Fruit fly (Drosophila melanogaster) whole organism, adult: ENCODE data around the gene CG4066.

Experiments
- CG11617 ChIP-seq: fragments of 200-800 bp; sonication (Bioruptor generic); optimal IDR thresholded peaks from 2 replicates; lab custom pipeline; 2017; ENCODE audit warnings: mild to moderate bottlenecking, missing biosample characterization, missing genetic modification reagents, missing genetic modification characterization
- CG12768 ChIP-seq: fragments of 200-800 bp; sonication (Bioruptor generic); optimal IDR thresholded peaks from 2 replicates; lab custom pipeline; 2017; ENCODE audit warnings: missing biosample characterization, missing genetic modification characterization, mild to moderate bottlenecking, moderate library complexity, missing genetic modification reagents
- CG14711 ChIP-seq: fragments of 200-800 bp; sonication (Bioruptor generic); optimal IDR thresholded peaks from 2 replicates; lab custom pipeline; 2018; ENCODE audit warnings: missing biosample characterization, mild to moderate bottlenecking, missing genetic modification characterization, moderate library complexity
- CG1620 ChIP-seq: fragments of 200-800 bp; sonication (Bioruptor generic); optimal IDR thresholded peaks from 2 replicates; lab custom pipeline; 2016; ENCODE audit warnings: missing biosample characterization, missing genetic modification characterization
- CG5204 ChIP-seq: fragments of 200-800 bp; sonication (Bioruptor generic); optimal IDR thresholded peaks from 2 replicates; lab custom pipeline; 2016; ENCODE audit warnings: missing biosample characterization, missing genetic modification characterization
- CG7045 ChIP-seq: fragments of 200-800 bp; sonication (Bioruptor generic); optimal IDR thresholded peaks from 2 replicates; lab custom pipeline; 2017; ENCODE audit warnings: missing biosample characterization, mild to moderate bottlenecking, missing genetic modification characterization
- Clk ChIP-seq: fragments of 200-800 bp; sonication (Bioruptor generic); optimal IDR thresholded peaks from 2 replicates; lab custom pipeline; 2017; ENCODE audit warnings: missing biosample characterization, missing genetic modification characterization
- Crg-1 ChIP-seq: fragments of 200-800 bp; sonication (Bioruptor generic); optimal IDR thresholded peaks from 2 replicates; lab custom pipeline; 2016; ENCODE audit warnings: missing biosample characterization, missing genetic modification characterization
- bab1 ChIP-seq: fragments of 200-800 bp; sonication (Bioruptor generic); optimal IDR thresholded peaks from 3 replicates; lab custom pipeline; 2019; ENCODE audit warnings: missing biosample characterization, mild to moderate bottlenecking, missing genetic modification characterization, moderate library complexity
- cic ChIP-seq: fragments of 200-800 bp; sonication (Bioruptor generic); optimal IDR thresholded peaks from 2 replicates; lab custom pipeline; 2017; ENCODE audit warnings: missing biosample characterization, mild to moderate bottlenecking, missing genetic modification characterization, moderate library complexity
- kay ChIP-seq: fragments of 200-800 bp; sonication (Bioruptor generic); peaks from one replicate; lab custom pipeline; 2016; ENCODE audit warnings: missing biosample characterization, missing genetic modification characterization, borderline replicate concordance
- pad ChIP-seq: fragments of 200-800 bp; sonication (Bioruptor generic); optimal IDR thresholded peaks from 3 replicates; lab custom pipeline; 2017; ENCODE audit warnings: missing biosample characterization, missing genetic modification characterization, mild to moderate bottlenecking, moderate library complexity, missing genetic modification reagents
- tj ChIP-seq: fragments of 200-800 bp; sonication (Bioruptor generic); optimal IDR thresholded peaks from 3 replicates; lab custom pipeline; 2017; ENCODE audit warnings: missing biosample characterization, mild to moderate bottlenecking, missing genetic modification characterization, moderate library complexity
- toe ChIP-seq: fragments of 200-800 bp; sonication (Bioruptor generic); optimal IDR thresholded peaks from 2 replicates; lab custom pipeline; 2016; ENCODE audit warnings: missing biosample characterization, missing genetic modification characterization

- TF ChIP-seq CG7045 (no peak), CG12768 (GFP tag; lab: Kevin White, UChicago) (no peak), pad (GFP tag; lab: Kevin White, UChicago) (no peak), CG5204 (GFP tag; lab: Kevin White, UChicago) (no peak), CG1620 (GFP tag; lab: Kevin White, UChicago) (no peak), kay (no peak), bab1 (GFP tag; lab: Kevin White, UChicago) (no peak), Clk (no peak), CG11617 (GFP tag; lab: Kevin White, UChicago) (no peak), cic (GFP tag; lab: Kevin White, UChicago) (no peak), Crg-1 (GFP tag; lab: Kevin White, UChicago) (no peak), tj (no peak), toe (GFP tag; lab: Kevin White, UChicago) (no peak), CG14711 (no peak)
Measured at dm6 chr3R:12326855-12327254, 15.7 kb downstream of the CG4066 start.
